Worm (Caenorhabditis elegans) whole organism, L4 larva: Measurements from ENCODE around the gene cyp-25A6.
"Not testable (repeated sequence)": the region's sequence is repeated elsewhere in the genome, so short reads cannot be mapped to it uniquely, and the experiment has no call there.

Experiments
- F44E2.7 ChIP-seq: fragments of 200-800 bp; sonication (Bioruptor generic); IDR thresholded peaks from 2 replicates; pipeline ENCODE4 v2.1.2; 2022; ENCODE audit warnings: missing genetic modification characterization, missing compliant biosample characterization
- F49E8.2 ChIP-seq: sonication (generic microtip); optimal IDR thresholded peaks from 2 replicates; lab custom pipeline; 2016; ENCODE audit warnings: missing compliant biosample characterization, mild to moderate bottlenecking, missing genetic modification characterization, borderline replicate concordance
- T20F7.1 ChIP-seq: fragments of 200-800 bp; sonication (Bioruptor generic); optimal IDR thresholded peaks from 2 replicates; lab custom pipeline; 2018; ENCODE audit warnings: mild to moderate bottlenecking, missing genetic modification characterization, missing compliant biosample characterization
- aha-1 ChIP-seq: fragments of 150-350 bp; peaks from one replicate; lab custom pipeline; 2014; ENCODE audit warnings: missing biosample characterization, missing genetic modification characterization
- ceh-62 ChIP-seq: sonication (generic microtip); optimal IDR thresholded peaks from 2 replicates; lab custom pipeline; 2017; ENCODE audit warnings: missing biosample characterization, missing genetic modification characterization
- daf-12 ChIP-seq: fragments of 150-350 bp; optimal IDR thresholded peaks from 2 replicates; lab custom pipeline; 2014; ENCODE audit warnings: missing biosample characterization, missing genetic modification reagents, missing genetic modification characterization
- daf-19 ChIP-seq: fragments of 200-800 bp; sonication (Bioruptor generic); conservative IDR thresholded peaks from 2 replicates; pipeline ENCODE4 v1.3.6; 2022; ENCODE audit warnings: missing genetic modification characterization, missing compliant biosample characterization
- daf-8 ChIP-seq: fragments of 200-800 bp; sonication (Bioruptor generic); IDR thresholded peaks from 2 replicates; pipeline ENCODE4 v1.3.6; 2022; ENCODE audit warnings: missing genetic modification characterization, missing compliant biosample characterization
- dmd-6 ChIP-seq: fragments of 200-800 bp; sonication (Bioruptor generic); IDR thresholded peaks from 2 replicates; pipeline ENCODE4 v1.3.6; 2022; ENCODE audit warnings: missing genetic modification reagents, missing genetic modification characterization, missing compliant biosample characterization
- dmd-8 ChIP-seq: fragments of 200-800 bp; sonication (Bioruptor generic); IDR thresholded peaks from 2 replicates; pipeline ENCODE4 v1.3.6; 2022; ENCODE audit warnings: missing genetic modification characterization, missing compliant biosample characterization
- egl-27 ChIP-seq: sonication (generic microtip); optimal IDR thresholded peaks from 3 replicates; lab custom pipeline; 2017; ENCODE audit warnings: missing biosample characterization, missing genetic modification reagents, missing genetic modification characterization
- egl-43 ChIP-seq: fragments of 200-800 bp; sonication (Bioruptor generic); IDR thresholded peaks from 2 replicates; pipeline ENCODE4 v1.3.6; 2022; ENCODE audit warnings: missing genetic modification reagents, missing genetic modification characterization, missing compliant biosample characterization
- fkh-10 ChIP-seq: fragments of 150-350 bp; optimal IDR thresholded peaks from 2 replicates; lab custom pipeline; 2014; ENCODE audit warnings: missing biosample characterization, missing genetic modification reagents, missing genetic modification characterization
- hlh-11 ChIP-seq: fragments of 200-800 bp; sonication (Bioruptor generic); optimal IDR thresholded peaks from 2 replicates; lab custom pipeline; 2018; ENCODE audit warnings: mild to moderate bottlenecking, missing genetic modification characterization, missing compliant biosample characterization
- hmg-1.1 ChIP-seq: fragments of 200-800 bp; sonication (Bioruptor generic); IDR thresholded peaks from 2 replicates; pipeline ENCODE4 v1.3.6; 2022; ENCODE audit warnings: missing genetic modification reagents, missing genetic modification characterization, missing compliant biosample characterization
- lin-1 ChIP-seq: fragments of 200-800 bp; sonication (Bioruptor generic); IDR thresholded peaks from 2 replicates; pipeline ENCODE4 v1.3.6; 2022; ENCODE audit warnings: missing genetic modification reagents, missing genetic modification characterization, missing compliant biosample characterization
- lin-29 ChIP-seq: fragments of 200-800 bp; sonication (Bioruptor generic); IDR thresholded peaks from 2 replicates; pipeline ENCODE4 v1.3.6; 2022; ENCODE audit warnings: missing genetic modification reagents, missing genetic modification characterization, missing compliant biosample characterization
- madf-5 ChIP-seq, 2 experiments: fragments of 200-800 bp; sonication (Bioruptor generic); IDR thresholded peaks; 2 replicates each; pipeline ENCODE4 v1.3.6; 2022; ENCODE audit warnings: missing compliant biosample characterization in 2 of 2, missing genetic modification characterization in 2 of 2
- mdl-1 ChIP-seq, 2 experiments: fragments of 150-350 bp in 1 of 2; sonication (generic microtip) in 1 of 2; optimal IDR thresholded peaks; 2 replicates each; lab custom pipeline; 2014 to 2017; ENCODE audit warnings: missing biosample characterization in 2 of 2, missing genetic modification characterization in 2 of 2
- mes-2 ChIP-seq: sonication (generic microtip); optimal IDR thresholded peaks from 2 replicates; lab custom pipeline; 2016; ENCODE audit warnings: missing genotype, mild to moderate bottlenecking, missing genetic modification characterization, missing compliant biosample characterization; ENCODE audit not compliant: poor library complexity, severe bottlenecking
- nhr-11 ChIP-seq: fragments of 150-350 bp; optimal IDR thresholded peaks from 2 replicates; lab custom pipeline; 2014; ENCODE audit warnings: missing biosample characterization, missing genetic modification characterization
- nhr-111 ChIP-seq: fragments of 200-800 bp; sonication (Bioruptor generic); optimal IDR thresholded peaks from 2 replicates; lab custom pipeline; 2018; ENCODE audit warnings: mild to moderate bottlenecking, missing genetic modification characterization, missing compliant biosample characterization
- nhr-41 ChIP-seq: fragments of 200-800 bp; sonication (Bioruptor generic); IDR thresholded peaks from 2 replicates; pipeline ENCODE4 v1.3.6; 2022; ENCODE audit warnings: missing genetic modification reagents, missing genetic modification characterization, missing compliant biosample characterization
- nhr-6 ChIP-seq: fragments of 150-350 bp; optimal IDR thresholded peaks from 2 replicates; lab custom pipeline; 2014; ENCODE audit warnings: missing biosample characterization, missing genetic modification characterization
- nhr-76 ChIP-seq: fragments of 150-350 bp; optimal IDR thresholded peaks from 2 replicates; lab custom pipeline; 2014; ENCODE audit warnings: missing biosample characterization, missing genetic modification characterization
- php-3 ChIP-seq: fragments of 200-800 bp; sonication (Bioruptor generic); IDR thresholded peaks from 2 replicates; pipeline ENCODE4 v1.3.6; 2022; ENCODE audit warnings: missing genetic modification reagents, missing genetic modification characterization, missing compliant biosample characterization
- snpc-1.2 ChIP-seq: fragments of 200-800 bp; sonication (Bioruptor generic); IDR thresholded peaks from 2 replicates; pipeline ENCODE4 v1.3.6; 2022; ENCODE audit warnings: missing genetic modification reagents, missing genetic modification characterization, missing compliant biosample characterization
- spr-1 ChIP-seq: sonication (generic microtip); optimal IDR thresholded peaks from 2 replicates; lab custom pipeline; 2016; ENCODE audit warnings: mild to moderate bottlenecking, missing genetic modification characterization, missing compliant biosample characterization
- spr-3 ChIP-seq: fragments of 200-800 bp; sonication (Bioruptor generic); optimal IDR thresholded peaks from 2 replicates; lab custom pipeline; 2018; ENCODE audit warnings: mild to moderate bottlenecking, missing genetic modification characterization, missing compliant biosample characterization
- unc-130 ChIP-seq: sonication (generic microtip); optimal IDR thresholded peaks from 2 replicates; lab custom pipeline; 2016; ENCODE audit warnings: missing genetic modification reagents, missing genetic modification characterization, missing compliant biosample characterization
- unc-39 ChIP-seq: sonication (generic microtip); optimal IDR thresholded peaks from 2 replicates; lab custom pipeline; 2017; ENCODE audit warnings: missing biosample characterization, missing genetic modification characterization
- zfp-3 ChIP-seq: fragments of 200-800 bp; sonication (Bioruptor generic); conservative IDR thresholded peaks from 2 replicates; pipeline ENCODE4 v1.3.6; 2022; ENCODE audit warnings: missing genetic modification reagents, missing genetic modification characterization, missing compliant biosample characterization
- zip-11 ChIP-seq: fragments of 200-800 bp; sonication (Bioruptor generic); IDR thresholded peaks from 2 replicates; pipeline ENCODE4 v1.3.6; 2022; ENCODE audit warnings: missing genetic modification characterization, missing compliant biosample characterization

cyp-25A6 gene

ce11 chrIV:4186099-4186498 lies 11.2 kb upstream of the cyp-25A6 start, which contains the start of gene K08D10.11:
K08D10.11 (minus strand) TSS chrIV:4186199.
- not testable (repeated sequence) for TF ChIP-seq unc-130 (GFP tag; lab: Kevin White, UChicago); fkh-10; hlh-11 (tag; lab: Kevin White, UChicago)

- not testable (repeated sequence) for TF ChIP-seq aha-1 (tag; lab: Kevin White, UChicago); nhr-6 (tag; lab: Kevin White, UChicago); lin-29
Observed at ce11 chrIV:4196729-4197128, 538 bp upstream of the cyp-25A6 start, which contains the start of gene K06B9.6. K06B9.6 (minus strand) TSS chrIV:4196829.

- TF ChIP-seq spr-1 (tag; lab: Kevin White, UChicago) (no peak), F44E2.7 (GFP tag; lab: Robert Waterston, UW) (no peak), nhr-111 (GFP tag; lab: Kevin White, UChicago) (no peak), daf-12 (no peak), dmd-8 (GFP tag; lab: Robert Waterston, UW) (no peak), egl-27 (tag; lab: Kevin White, UChicago) (no peak), nhr-41 (GFP tag; lab: Robert Waterston, UW) (no peak), mdl-1 (tag; optimal IDR thresholded peaks at IDR 0.05; lab: Kevin White, UChicago) (no peak), egl-43 (GFP tag; lab: Robert Waterston, UW) (no peak), F49E8.2 (tag; lab: Kevin White, UChicago) (no peak), fkh-10 (no peak), unc-130 (GFP tag; lab: Kevin White, UChicago) (no peak), php-3 (GFP tag; lab: Robert Waterston, UW) (no peak), nhr-11 (tag; lab: Kevin White, UChicago) (no peak)
- TF ChIP-seq, all 104 proteins: peak for 0
Observed at ce11 chrIV:4204275-4204674, 7.0 kb downstream of the cyp-25A6 start, which contains the start of gene pax-2. pax-2 (minus strand) TSS chrIV:4204375.

ce11 chrIV:4207088-4207487 lies 9.8 kb downstream of the cyp-25A6 start, which contains the start of gene osgn-1:
osgn-1 (plus strand) TSS chrIV:4207388.
- TF ChIP-seq spr-1 (tag; lab: Kevin White, UChicago) (no peak), spr-3 (no peak), hmg-1.1 (GFP tag; lab: Robert Waterston, UW) (no peak), nhr-76 (no peak), aha-1 (tag; lab: Kevin White, UChicago) (no peak), daf-12 (no peak), daf-19 (GFP tag; lab: Robert Waterston, UW) (no peak), nhr-6 (tag; lab: Kevin White, UChicago) (no peak), dmd-6 (GFP tag; lab: Robert Waterston, UW) (no peak), daf-8 (no peak), snpc-1.2 (GFP tag; lab: Robert Waterston, UW) (no peak), zip-11 (GFP tag; lab: Robert Waterston, UW) (no peak), T20F7.1 (GFP tag; lab: Kevin White, UChicago) (no peak), zfp-3 (GFP tag; lab: Robert Waterston, UW) (no peak), madf-5 (GFP tag; IDR thresholded peaks at IDR 0.05; lab: Robert Waterston, UW) (no peak), lin-1 (GFP tag; lab: Robert Waterston, UW) (no peak), mes-2 (tag; lab: Kevin White, UChicago) (no peak), F44E2.7 (GFP tag; lab: Robert Waterston, UW) (no peak), ceh-62 (tag; lab: Kevin White, UChicago) (no peak), nhr-11 (tag; lab: Kevin White, UChicago) (no peak)

- no peak for TF ChIP-seq ceh-62 (tag; lab: Kevin White, UChicago)
- no peak for TF ChIP-seq mes-2 (tag; lab: Kevin White, UChicago)
- no peak for TF ChIP-seq unc-39
Observed at ce11 chrIV:4209084-4209483, 11.8 kb downstream of the cyp-25A6 start.
